Worm (Caenorhabditis elegans) whole organism, midembryonic: Measurements from ENCODE around the gene str-193.

ENCODE experiments used
- T22C8.4 ChIP-seq: fragments of 200-800 bp; sonication (Bioruptor generic); IDR thresholded peaks from 2 replicates; pipeline ENCODE4 v1.3.6; 2022; ENCODE audit warnings: missing genetic modification characterization, missing compliant biosample characterization
- flt-1 ChIP-seq: fragments of 200-800 bp; sonication (Bioruptor generic); IDR thresholded peaks from 2 replicates; pipeline ENCODE4 v1.3.6; 2022; ENCODE audit warnings: missing genetic modification characterization, missing compliant biosample characterization

DNA sequence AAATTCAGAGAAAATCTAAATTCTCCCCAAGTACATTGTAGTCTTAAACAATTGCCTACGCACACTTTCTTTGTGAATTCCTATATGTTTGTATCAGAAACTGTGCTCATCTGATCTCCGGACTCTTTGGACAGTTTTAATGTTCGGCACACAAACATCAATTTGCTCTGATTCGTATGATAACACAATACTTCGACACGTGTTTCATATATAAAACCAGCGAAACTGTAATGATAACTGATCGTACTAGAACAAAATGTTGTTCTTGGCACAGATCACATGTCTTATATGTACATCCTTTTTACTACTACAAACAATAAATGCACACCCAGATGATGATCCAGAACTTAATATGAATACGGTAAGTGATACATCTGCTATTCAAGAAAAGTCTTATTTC, 30.3 kb downstream of the str-193 start, which contains the start of gene lipl-2:
- TF ChIP-seq flt-1 (GFP tag; lab: Robert Waterston, UW) (no peak), T22C8.4 (GFP tag; lab: Robert Waterston, UW) (no peak)
